Fruit fly (Drosophila melanogaster): ENCODE measurements around the gene Ag5r.
A peak's percentile ranks its signal among the peaks of the same experiment; 100 is the strongest.

Ag5r gene

dm6 chrX:14825922-14826617 lies 39.7 kb upstream of the Ag5r start, which contains the start of gene rut (continued):
- peak; percentile 64 for TF ChIP-seq pzg (GFP tag; optimal IDR thresholded peaks at IDR 0.05)
- peak; percentile 87 for TF ChIP-seq CG16813 (GFP tag; IDR thresholded peaks at IDR 0.05; ENCODE audit: partially characterized antibody)
- peak; percentile 56; the same call in 1 of the 2 replicates for TF ChIP-seq CG14014 (GFP tag; IDR thresholded peaks at IDR 0.05)
- TF ChIP-seq Ets97D (GFP tag; optimal IDR thresholded peaks at IDR 0.05), result peak; percentile 35
- TF ChIP-seq HLH54F (GFP tag; optimal IDR thresholded peaks at IDR 0.05), result peak; percentile 23
- TF ChIP-seq Atf-2 (GFP tag; optimal IDR thresholded peaks at IDR 0.05), result no peak
- TF ChIP-seq ssp (GFP tag; IDR thresholded peaks at IDR 0.05), result 0 out of 2 replicates have a peak, but pooled peaks have one; percentile 21
- TF ChIP-seq CG17802 (tag; optimal IDR thresholded peaks at IDR 0.05), result no peak
- TF ChIP-seq ci (GFP tag; IDR thresholded peaks at IDR 0.05), result peak; percentile 75; the same call in 2 of the 3 replicates
- peak; percentile 27; the same call in 1 of the 2 replicates for TF ChIP-seq CG3847 (GFP tag; IDR thresholded peaks at IDR 0.05)
- TF ChIP-seq sna (GFP tag; IDR thresholded peaks at IDR 0.05; ENCODE audit: partially characterized antibody), result peak; percentile 89
- peak; percentile 50; the same call in 1 of the 2 replicates for TF ChIP-seq slbo (GFP tag; IDR thresholded peaks at IDR 0.05)
- no peak for TF ChIP-seq ttk (GFP tag; IDR thresholded peaks at IDR 0.05)
- TF ChIP-seq jigr1 (GFP tag; IDR thresholded peaks at IDR 0.05), result no peak
- TF ChIP-seq seq (GFP tag; IDR thresholded peaks at IDR 0.05), result 0 out of 2 replicates have a peak, but pooled peaks have one; percentile 6
- no peak for TF ChIP-seq CG1024 (GFP tag; IDR thresholded peaks at IDR 0.05)
- peak; percentile 11 for TF ChIP-seq nom (GFP tag; optimal IDR thresholded peaks at IDR 0.05)
- TF ChIP-seq phol (tag; optimal IDR thresholded peaks at IDR 0.05), result peak; percentile 1
- peak; percentile 97 for TF ChIP-seq CG5180 (GFP tag; optimal IDR thresholded peaks at IDR 0.05)
- TF ChIP-seq CG15479 (GFP tag; optimal IDR thresholded peaks at IDR 0.05), result no peak
- TF ChIP-seq Hr78 (GFP tag; optimal IDR thresholded peaks at IDR 0.05), result no peak
- no peak for TF ChIP-seq Doc2 (GFP tag; IDR thresholded peaks at IDR 0.05)
- TF ChIP-seq Fer1 (GFP tag; optimal IDR thresholded peaks at IDR 0.05), result peak; percentile 17
- no peak for TF ChIP-seq Trl (optimal IDR thresholded peaks at IDR 0.05)
- peak; percentile 49 for TF ChIP-seq Trl (GFP tag; optimal IDR thresholded peaks at IDR 0.05)
- no peak for TF ChIP-seq mirr (GFP tag; optimal IDR thresholded peaks at IDR 0.05)
- TF ChIP-seq stc (GFP tag; IDR thresholded peaks at IDR 0.05), result 0 out of 2 replicates have a peak, but pooled peaks have one; percentile 26
- no peak for TF ChIP-seq chif (GFP tag; optimal IDR thresholded peaks at IDR 0.05)
- TF ChIP-seq shn (GFP tag; optimal IDR thresholded peaks at IDR 0.05), result no peak
- no peak for TF ChIP-seq CG2678 (tag; optimal IDR thresholded peaks at IDR 0.05)
- TF ChIP-seq sima (GFP tag; optimal IDR thresholded peaks at IDR 0.05), result no peak
- no peak for TF ChIP-seq CG10431 (GFP tag; optimal IDR thresholded peaks at IDR 0.05)
- TF ChIP-seq cwo (GFP tag; optimal IDR thresholded peaks at IDR 0.05), result no peak
- TF ChIP-seq YL-1 (GFP tag; optimal IDR thresholded peaks at IDR 0.05), result peak; percentile 4
- TF ChIP-seq CG9817 (tag; optimal IDR thresholded peaks at IDR 0.05), result peak; percentile 22
- TF ChIP-seq lbe (GFP tag; optimal IDR thresholded peaks at IDR 0.05), result no peak
- peak; percentile 63 for TF ChIP-seq Dref (GFP tag; IDR thresholded peaks at IDR 0.05)
- no peak for TF ChIP-seq CG7271 (tag; optimal IDR thresholded peaks at IDR 0.05)
- no peak for TF ChIP-seq CG18619 (GFP tag; optimal IDR thresholded peaks at IDR 0.05)
- TF ChIP-seq Side (GFP tag; optimal IDR thresholded peaks at IDR 0.05), result no peak
- TF ChIP-seq bbx (GFP tag; IDR thresholded peaks at IDR 0.05; ENCODE audit: partially characterized antibody), result peak; percentile 97
- TF ChIP-seq ftz-f1 (GFP tag; optimal IDR thresholded peaks at IDR 0.05), result peak; percentile 4
- TF ChIP-seq stwl (tag; optimal IDR thresholded peaks at IDR 0.05), result peak; percentile 11
- TF ChIP-seq CG15073 (GFP tag; optimal IDR thresholded peaks at IDR 0.05), result no peak
- no peak for TF ChIP-seq Ssrp (tag; optimal IDR thresholded peaks at IDR 0.05)
- TF ChIP-seq maf-S (GFP tag; optimal IDR thresholded peaks at IDR 0.05), result no peak
- TF ChIP-seq CG17186 (GFP tag; optimal IDR thresholded peaks at IDR 0.05), result no peak
- TF ChIP-seq MBD-R2 (GFP tag; IDR thresholded peaks at IDR 0.05), result peak; percentile 43; the same call in 1 of the 2 replicates
- peak; percentile 34 for TF ChIP-seq HHEX (GFP tag; optimal IDR thresholded peaks at IDR 0.05)
